Worm (Caenorhabditis elegans) whole organism, midembryonic: ENCODE measurements around the gene C17H12.10.
"Not testable (repeated sequence)": the region's sequence is repeated elsewhere in the genome, so short reads cannot be mapped to it uniquely, and the experiment has no call there.

Experiments used
- T22C8.4 ChIP-seq: fragments of 200-800 bp; sonication (Bioruptor generic); IDR thresholded peaks from 2 replicates; pipeline ENCODE4 v1.3.6; 2022; ENCODE audit warnings: missing genetic modification characterization, missing compliant biosample characterization
- cog-1 ChIP-seq: sonication (generic microtip); optimal IDR thresholded peaks from 2 replicates; lab custom pipeline; 2016; ENCODE audit warnings: missing genetic modification characterization, missing compliant biosample characterization
- flt-1 ChIP-seq: fragments of 200-800 bp; sonication (Bioruptor generic); IDR thresholded peaks from 2 replicates; pipeline ENCODE4 v1.3.6; 2022; ENCODE audit warnings: missing genetic modification characterization, missing compliant biosample characterization
- klf-2 ChIP-seq: fragments of 200-800 bp; sonication (Bioruptor generic); conservative IDR thresholded peaks from 2 replicates; pipeline ENCODE4 v1.3.6; 2022; ENCODE audit warnings: missing genetic modification reagents, missing genetic modification characterization, missing compliant biosample characterization
- med-1 ChIP-seq: sonication (generic microtip); optimal IDR thresholded peaks from 2 replicates; lab custom pipeline; 2017; ENCODE audit warnings: missing genetic modification characterization, mild to moderate bottlenecking, missing compliant biosample characterization, antibody characterized with exemption, missing genetic modification reagents; ENCODE audit not compliant: insufficient read depth
- ref-1 ChIP-seq: fragments of 200-800 bp; sonication (Bioruptor generic); conservative IDR thresholded peaks from 2 replicates; pipeline ENCODE4 v1.3.6; 2022; ENCODE audit warnings: missing genetic modification reagents, missing genetic modification characterization, missing compliant biosample characterization
- tab-1 ChIP-seq: fragments of 200-800 bp; sonication (Bioruptor generic); IDR thresholded peaks from 2 replicates; pipeline ENCODE4 v1.3.6; 2022; ENCODE audit warnings: missing genetic modification characterization, missing compliant biosample characterization
- ztf-23 ChIP-seq: fragments of 200-800 bp; sonication (Bioruptor generic); IDR thresholded peaks from 2 replicates; pipeline ENCODE4 v1.3.6; 2022; ENCODE audit warnings: missing genetic modification reagents, missing genetic modification characterization, missing compliant biosample characterization
- ztf-29 ChIP-seq: fragments of 200-800 bp; sonication (Bioruptor generic); IDR thresholded peaks from 2 replicates; pipeline ENCODE4 v1.3.6; 2022; ENCODE audit warnings: missing genetic modification reagents, missing genetic modification characterization, missing compliant biosample characterization

Gene C17H12.10

DNA sequence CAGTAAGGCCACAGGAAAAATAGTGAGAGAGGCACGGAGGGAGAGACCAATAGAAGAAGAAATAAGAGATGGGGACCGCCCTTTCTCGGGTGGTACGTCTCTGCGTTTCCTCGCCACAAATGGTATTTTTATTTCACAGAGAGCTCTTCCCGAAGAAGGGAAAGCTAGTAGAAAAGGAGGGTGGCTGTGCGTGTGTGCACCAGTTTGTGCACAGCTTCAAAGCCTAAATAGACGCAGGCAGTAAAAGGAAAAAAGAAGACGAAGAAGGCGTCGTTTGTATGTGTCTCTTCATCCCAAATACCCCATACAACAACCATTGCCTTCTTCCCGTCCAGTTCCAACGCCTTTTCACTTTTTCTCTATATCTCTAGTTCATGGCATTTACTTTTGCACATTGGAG, 3.2 kb downstream of the C17H12.10 start:
- TF ChIP-seq ztf-29 (GFP tag; lab: Robert Waterston, UW) (no peak), tab-1 (GFP tag; lab: Robert Waterston, UW) (no peak), cog-1 (tag; lab: Kevin White, UChicago) (peak; percentile 48)

DNA sequence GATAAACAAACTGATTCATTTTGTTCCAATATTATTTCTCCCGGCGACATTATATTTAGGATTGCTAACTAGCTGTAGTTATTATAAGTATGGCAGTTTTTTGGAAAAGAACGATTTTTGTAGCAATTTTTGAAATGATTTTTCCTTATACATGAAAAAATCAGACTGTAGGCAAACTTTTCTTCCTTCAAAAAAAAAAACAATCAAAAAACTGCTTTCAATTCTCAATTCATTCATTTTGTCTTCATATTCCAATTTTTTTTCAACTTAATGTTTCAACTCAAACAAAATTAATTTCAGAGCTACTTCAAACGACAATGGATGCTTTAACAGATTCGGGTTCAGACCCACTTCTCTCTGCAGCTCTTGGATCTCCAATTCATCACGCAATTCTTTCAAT, 5.2 kb downstream of the C17H12.10 start, which contains the start of gene ceh-48:
ceh-48 (plus strand) TSS at position 301 of the 400 bp plus-strand sequence.
- TF ChIP-seq ref-1 (GFP tag; lab: Robert Waterston, UW) (no peak), tab-1 (GFP tag; lab: Robert Waterston, UW) (no peak), ztf-29 (GFP tag; lab: Robert Waterston, UW) (no peak), med-1 (no peak), flt-1 (GFP tag; lab: Robert Waterston, UW) (no peak), klf-2 (GFP tag; lab: Robert Waterston, UW) (no peak), cog-1 (tag; lab: Kevin White, UChicago) (no peak), ztf-23 (GFP tag; lab: Robert Waterston, UW) (no peak), T22C8.4 (no peak)

DNA sequence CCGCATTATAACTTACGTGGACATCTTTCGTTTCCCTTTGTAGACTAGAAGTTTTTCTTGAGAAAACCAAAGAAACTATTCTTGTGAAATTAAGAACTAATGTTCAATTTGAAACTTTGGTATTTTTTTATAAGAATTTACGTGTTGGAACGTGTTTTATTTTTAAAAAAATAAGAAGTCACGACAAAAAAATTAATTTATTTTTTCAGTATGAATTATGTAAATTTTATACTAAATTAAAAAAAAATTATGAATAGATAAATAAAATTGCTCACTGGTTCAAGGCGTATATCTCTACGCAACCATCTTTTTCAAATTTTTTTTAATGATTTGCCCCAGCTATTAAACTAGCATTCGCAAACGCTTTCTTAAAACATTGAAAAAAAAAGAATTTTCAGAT, 11.0 kb downstream of the C17H12.10 start, which contains the start of gene C17H12.5:
C17H12.5 (minus strand) TSS at position 101 of the 400 bp plus-strand sequence.
- no peak for TF ChIP-seq ref-1 (GFP tag; lab: Robert Waterston, UW)
- TF ChIP-seq ztf-29 (GFP tag; lab: Robert Waterston, UW), result no peak
- no peak for TF ChIP-seq ztf-23 (GFP tag; lab: Robert Waterston, UW)
- no peak for TF ChIP-seq med-1
- no peak for TF ChIP-seq flt-1 (GFP tag; lab: Robert Waterston, UW)
- no peak for TF ChIP-seq klf-2 (GFP tag; lab: Robert Waterston, UW)
- TF ChIP-seq tab-1 (GFP tag; lab: Robert Waterston, UW), result no peak

DNA sequence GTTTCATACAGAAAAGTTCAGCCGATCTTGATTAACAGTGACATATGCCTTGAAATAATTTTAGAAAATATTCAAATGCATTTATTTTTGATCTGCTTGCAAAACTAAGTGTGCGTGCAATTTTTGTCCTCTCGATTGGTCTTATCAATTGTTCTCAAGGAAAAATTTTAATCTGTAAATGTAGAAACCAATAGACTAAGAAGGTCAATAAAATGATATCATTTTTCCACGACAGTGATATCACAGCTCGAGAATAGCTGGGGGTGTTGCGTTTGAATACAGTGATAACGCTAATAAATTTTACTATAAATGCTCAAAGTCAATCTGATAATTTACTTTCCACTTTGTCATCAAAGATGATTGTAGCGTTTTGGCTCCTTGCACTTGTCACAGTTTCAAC, 11.8 kb downstream of the C17H12.10 start, which contains the start of gene C17H12.8:
C17H12.8 (plus strand) TSS at position 335 of the 400 bp plus-strand sequence.
- TF ChIP-seq tab-1 (GFP tag; lab: Robert Waterston, UW) (no peak), klf-2 (GFP tag; lab: Robert Waterston, UW) (no peak), ref-1 (GFP tag; lab: Robert Waterston, UW) (no peak), T22C8.4 (no peak), ztf-23 (GFP tag; lab: Robert Waterston, UW) (no peak), ztf-29 (GFP tag; lab: Robert Waterston, UW) (no peak), flt-1 (GFP tag; lab: Robert Waterston, UW) (no peak), cog-1 (tag; lab: Kevin White, UChicago) (no peak), med-1 (no peak)

ce11 chrIV:6821709-6822108, 15.1 kb downstream of the C17H12.10 start:
- TF ChIP-seq ref-1 (GFP tag; lab: Robert Waterston, UW) (no peak), flt-1 (GFP tag; lab: Robert Waterston, UW) (no peak), tab-1 (GFP tag; lab: Robert Waterston, UW) (no peak), cog-1 (tag; lab: Kevin White, UChicago) (no peak), T22C8.4 (no peak), ztf-23 (GFP tag; lab: Robert Waterston, UW) (no peak), med-1 (no peak), klf-2 (GFP tag; lab: Robert Waterston, UW) (no peak), ztf-29 (GFP tag; lab: Robert Waterston, UW) (no peak)

ce11 chrIV:6822406-6822805, 15.8 kb downstream of the C17H12.10 start, which contains the start of gene C17H12.6:
C17H12.6 (minus strand) TSS chrIV:6822506.
- no peak for TF ChIP-seq ztf-29 (GFP tag; lab: Robert Waterston, UW)
- no peak for TF ChIP-seq ref-1 (GFP tag; lab: Robert Waterston, UW)
- no peak for TF ChIP-seq tab-1 (GFP tag; lab: Robert Waterston, UW)
- no peak for TF ChIP-seq ztf-23 (GFP tag; lab: Robert Waterston, UW)

DNA sequence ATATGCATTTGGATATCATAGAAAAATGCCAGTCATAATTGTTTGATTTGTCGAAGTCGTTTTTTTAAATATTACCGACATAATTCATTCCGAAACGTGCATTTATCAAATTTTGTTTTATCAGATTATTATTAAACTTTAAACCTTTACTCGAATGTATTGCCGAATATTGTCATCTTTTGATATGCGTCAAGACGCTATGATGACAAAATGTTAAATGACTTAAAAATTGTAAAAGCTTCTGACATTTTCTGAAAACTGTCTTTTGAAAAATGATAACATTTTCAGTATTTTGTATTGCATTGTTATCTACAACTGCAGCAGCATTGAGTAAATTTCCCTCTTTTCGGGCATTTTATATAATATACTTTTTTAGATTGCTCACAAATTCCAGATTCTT, 18.0 kb downstream of the C17H12.10 start, which contains the start of gene H20E11.3:
H20E11.3 (plus strand) TSS at position 195 of the 400 bp plus-strand sequence.
- TF ChIP-seq tab-1 (GFP tag; lab: Robert Waterston, UW) (no peak), T22C8.4 (no peak), klf-2 (GFP tag; lab: Robert Waterston, UW) (no peak), ztf-23 (GFP tag; lab: Robert Waterston, UW) (no peak), cog-1 (tag; lab: Kevin White, UChicago) (no peak), ref-1 (GFP tag; lab: Robert Waterston, UW) (no peak), flt-1 (GFP tag; lab: Robert Waterston, UW) (no peak), med-1 (no peak), ztf-29 (GFP tag; lab: Robert Waterston, UW) (no peak)

DNA sequence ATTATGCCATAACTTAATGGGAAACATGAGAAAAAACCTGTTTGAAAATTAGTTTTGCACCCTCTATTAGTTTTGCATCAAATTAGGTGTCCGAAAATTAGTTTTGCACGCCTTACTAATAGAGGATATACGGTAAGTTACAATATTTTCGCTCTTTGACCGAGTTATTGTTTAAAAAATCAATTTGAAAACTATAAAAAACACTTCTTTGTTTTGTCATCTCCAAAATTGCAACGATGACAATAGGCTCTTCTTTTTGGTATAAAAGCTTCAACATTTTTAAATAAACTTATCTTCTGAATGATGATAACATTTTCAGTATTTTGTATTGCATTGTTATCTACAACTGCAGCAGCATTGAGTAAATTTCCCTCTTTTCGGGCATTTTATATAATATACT, 20.9 kb downstream of the C17H12.10 start, which contains the start of gene H20E11.2:
H20E11.2 (plus strand) TSS at position 301 of the 400 bp plus-strand sequence.
- TF ChIP-seq cog-1 (tag; lab: Kevin White, UChicago); flt-1 (GFP tag; lab: Robert Waterston, UW); ztf-23 (GFP tag; lab: Robert Waterston, UW): not testable (repeated sequence)

ce11 chrIV:6829902-6830301, 23.3 kb downstream of the C17H12.10 start, which contains the start of gene H20E11.1:
H20E11.1 (plus strand) TSS chrIV:6830145.
- no peak for TF ChIP-seq flt-1 (GFP tag; lab: Robert Waterston, UW)
- no peak for TF ChIP-seq ref-1 (GFP tag; lab: Robert Waterston, UW)
- no peak for TF ChIP-seq tab-1 (GFP tag; lab: Robert Waterston, UW)
- no peak for TF ChIP-seq cog-1 (tag; lab: Kevin White, UChicago)
- no peak for TF ChIP-seq klf-2 (GFP tag; lab: Robert Waterston, UW)
- TF ChIP-seq ztf-29 (GFP tag; lab: Robert Waterston, UW), result no peak
- TF ChIP-seq ztf-23 (GFP tag; lab: Robert Waterston, UW), result no peak
- TF ChIP-seq med-1, result no peak
- TF ChIP-seq T22C8.4, result no peak

DNA sequence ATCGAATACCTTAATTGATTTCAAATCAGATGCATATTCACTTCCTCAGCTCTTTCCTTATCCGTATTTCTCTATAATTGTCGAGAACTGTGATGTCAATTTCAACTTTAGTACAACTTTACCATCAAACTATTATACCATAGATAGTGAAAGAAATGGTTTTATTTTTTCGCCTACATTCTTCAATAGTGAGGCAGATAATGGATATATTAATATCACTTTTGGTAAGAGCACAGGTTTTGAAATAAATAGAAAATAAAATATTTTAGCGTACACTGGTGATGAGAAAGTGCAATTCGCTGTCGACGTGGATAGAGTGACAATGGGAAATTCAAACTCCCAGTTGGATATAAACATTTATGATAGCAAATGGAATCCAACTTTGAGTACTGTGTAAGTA, 25.6 kb downstream of the C17H12.10 start:
- TF ChIP-seq ztf-23 (GFP tag; lab: Robert Waterston, UW), result no peak
- no peak for TF ChIP-seq ref-1 (GFP tag; lab: Robert Waterston, UW)
- TF ChIP-seq cog-1 (tag; lab: Kevin White, UChicago), result no peak
- TF ChIP-seq ztf-29 (GFP tag; lab: Robert Waterston, UW), result no peak
- TF ChIP-seq med-1, result no peak
- TF ChIP-seq tab-1 (GFP tag; lab: Robert Waterston, UW), result no peak
- no peak for TF ChIP-seq T22C8.4
- no peak for TF ChIP-seq klf-2 (GFP tag; lab: Robert Waterston, UW)
- no peak for TF ChIP-seq flt-1 (GFP tag; lab: Robert Waterston, UW)
